Fruit fly (Drosophila melanogaster) whole organism, wandering third instar larva: ENCODE measurements around the gene CG9757.

Experiments
- Abd-B ChIP-seq: fragments of >200 bp; optimal IDR thresholded peaks from 2 replicates; lab custom pipeline; 2017; ENCODE audit warnings: missing biosample characterization, missing genetic modification characterization
- CG32264 ChIP-seq: fragments of 200-800 bp; sonication (Bioruptor generic); optimal IDR thresholded peaks from 2 replicates; lab custom pipeline; 2016; ENCODE audit warnings: missing biosample characterization, missing genetic modification characterization
- CG9705 ChIP-seq: fragments of 200-800 bp; sonication (Bioruptor generic); optimal IDR thresholded peaks from 2 replicates; lab custom pipeline; 2018; ENCODE audit warnings: missing biosample characterization, mild to moderate bottlenecking, missing genetic modification characterization
- Dfd ChIP-seq: fragments of >200 bp; optimal IDR thresholded peaks from 2 replicates; lab custom pipeline; 2017; ENCODE audit warnings: missing biosample characterization, missing genetic modification characterization
- Dif ChIP-seq: fragments of 200-275, 200-300 bp; sonication (Bioruptor generic); optimal IDR thresholded peaks from 2 replicates; lab custom pipeline; 2018; ENCODE audit warnings: missing biosample characterization, missing genetic modification characterization; ENCODE audit not compliant: partially characterized antibody
- GATAd ChIP-seq: sonication (Bioruptor generic); optimal IDR thresholded peaks from 2 replicates; lab custom pipeline; 2016; ENCODE audit warnings: missing biosample characterization, missing genetic modification characterization
- HLH106 ChIP-seq: fragments of 200-800 bp; optimal IDR thresholded peaks from 3 replicates; lab custom pipeline; 2019; ENCODE audit warnings: missing biosample characterization, mild to moderate bottlenecking, missing genetic modification characterization, moderate library complexity
- Hnf4 ChIP-seq: fragments of 200-800 bp; sonication (Bioruptor generic); optimal IDR thresholded peaks from 2 replicates; lab custom pipeline; 2016; ENCODE audit warnings: missing biosample characterization, mild to moderate bottlenecking, missing genetic modification characterization
- Hr78 ChIP-seq: fragments of >200 bp; optimal IDR thresholded peaks from 2 replicates; lab custom pipeline; 2017; ENCODE audit warnings: missing biosample characterization, missing genetic modification characterization
- Hr83 ChIP-seq: fragments of 200-300 bp; sonication (Bioruptor generic); optimal IDR thresholded peaks from 2 replicates; lab custom pipeline; 2016; ENCODE audit warnings: missing biosample characterization, mild to moderate bottlenecking, missing genetic modification characterization, moderate library complexity; ENCODE audit not compliant: poor library complexity, severe bottlenecking
- Jra ChIP-seq: sonication (Bioruptor generic); optimal IDR thresholded peaks from 2 replicates; lab custom pipeline; 2016; ENCODE audit warnings: missing biosample characterization, missing genetic modification characterization
- Mio ChIP-seq: sonication (Bioruptor generic); optimal IDR thresholded peaks from 2 replicates; lab custom pipeline; 2016; ENCODE audit warnings: missing biosample characterization, missing genetic modification characterization
- Myc ChIP-seq: fragments of >200 bp; optimal IDR thresholded peaks from 2 replicates; lab custom pipeline; 2017
- N ChIP-seq: fragments of >200 bp; optimal IDR thresholded peaks from 2 replicates; lab custom pipeline; 2018; ENCODE audit warnings: missing biosample characterization, missing external identifiers, missing genetic modification characterization
- OdsH ChIP-seq: fragments of 200-800 bp; sonication (Bioruptor generic); optimal IDR thresholded peaks from 2 replicates; lab custom pipeline; 2016; ENCODE audit warnings: missing biosample characterization, mild to moderate bottlenecking, missing genetic modification characterization
- Rel ChIP-seq, 2 experiments: fragments of 200-800 bp; sonication (Bioruptor generic) in 1 of 2; optimal IDR thresholded peaks; 2 replicates in 1 of 2; 3 replicates in 1 of 2; lab custom pipeline; 2016 to 2019; ENCODE audit warnings: mild to moderate bottlenecking in 2 of 2, missing biosample characterization in 2 of 2, missing genetic modification characterization in 2 of 2, moderate library complexity in 1 of 2
- Sp1 ChIP-seq: fragments of 200-800 bp; sonication (Bioruptor generic); optimal IDR thresholded peaks from 3 replicates; lab custom pipeline; 2019; ENCODE audit warnings: missing biosample characterization, mild to moderate bottlenecking, missing genetic modification characterization, moderate library complexity
- Vsx2 ChIP-seq: fragments of 200-300, 225-300 bp; sonication (Bioruptor generic); optimal IDR thresholded peaks from 2 replicates; lab custom pipeline; 2018; ENCODE audit warnings: missing biosample characterization, missing genetic modification characterization; ENCODE audit not compliant: partially characterized antibody
- br ChIP-seq: fragments of 200-800 bp; sonication (Bioruptor generic); optimal IDR thresholded peaks from 2 replicates; lab custom pipeline; 2016; ENCODE audit warnings: missing biosample characterization, missing genetic modification characterization
- brk ChIP-seq: fragments of 200-800 bp; sonication (Bioruptor generic); optimal IDR thresholded peaks from 2 replicates; lab custom pipeline; 2016; ENCODE audit warnings: missing biosample characterization, mild to moderate bottlenecking, missing genetic modification characterization
- dl ChIP-seq, 2 experiments: fragments of 175-275, 200-275 bp in 1 of 2; fragments of 200-275 bp in 1 of 2; sonication (Bioruptor generic); optimal IDR thresholded peaks; lab custom pipeline; 2018; ENCODE audit warnings: mild to moderate bottlenecking in 2 of 2, missing biosample characterization in 2 of 2, missing genetic modification characterization in 2 of 2, moderate library complexity in 2 of 2; ENCODE audit not compliant: partially characterized antibody in 2 of 2, insufficient read depth in 1 of 2
- dmrt93B ChIP-seq: fragments of 200-800 bp; sonication (Bioruptor generic); optimal IDR thresholded peaks from 2 replicates; lab custom pipeline; 2018; ENCODE audit warnings: missing biosample characterization, mild to moderate bottlenecking, missing genetic modification characterization
- dsf ChIP-seq: sonication (Bioruptor generic); optimal IDR thresholded peaks from 2 replicates; lab custom pipeline; 2016; ENCODE audit warnings: missing biosample characterization, missing genetic modification characterization, borderline replicate concordance
- ey ChIP-seq: fragments of 200-800 bp; sonication (Bioruptor generic); optimal IDR thresholded peaks from 2 replicates; lab custom pipeline; 2016; ENCODE audit warnings: missing biosample characterization, missing genetic modification characterization
- foxo ChIP-seq, 2 experiments: fragments of 200-800 bp; sonication (Bioruptor generic); optimal IDR thresholded peaks; 2 replicates in 1 of 2; 3 replicates in 1 of 2; lab custom pipeline; 2016 to 2017; ENCODE audit warnings: missing biosample characterization in 2 of 2, missing genetic modification characterization in 2 of 2
- fru ChIP-seq: fragments of 200-800 bp; sonication (Bioruptor generic); optimal IDR thresholded peaks from 3 replicates; lab custom pipeline; 2016; ENCODE audit warnings: missing biosample characterization, mild to moderate bottlenecking, missing genetic modification characterization
- h ChIP-seq: fragments of 200-800 bp; sonication (Bioruptor generic); optimal IDR thresholded peaks from 3 replicates; lab custom pipeline; 2016; ENCODE audit warnings: missing biosample characterization, mild to moderate bottlenecking, missing genetic modification characterization
- jim ChIP-seq: fragments of 175-275, 200-325 bp; sonication (Bioruptor generic); optimal IDR thresholded peaks from 2 replicates; lab custom pipeline; 2016; ENCODE audit warnings: missing biosample characterization, mild to moderate bottlenecking, missing genetic modification characterization
- lola ChIP-seq: fragments of >200 bp; optimal IDR thresholded peaks from 2 replicates; lab custom pipeline; 2017; ENCODE audit warnings: missing biosample characterization, missing genetic modification characterization
- pan ChIP-seq: fragments of >200 bp; optimal IDR thresholded peaks from 2 replicates; lab custom pipeline; 2017
- psq ChIP-seq: fragments of 200-800 bp; sonication (Bioruptor generic); optimal IDR thresholded peaks from 3 replicates; lab custom pipeline; 2017; ENCODE audit warnings: missing biosample characterization, mild to moderate bottlenecking, missing genetic modification characterization, moderate library complexity
- rgr ChIP-seq: fragments of 200-800 bp; sonication (Bioruptor generic); optimal IDR thresholded peaks from 3 replicates; lab custom pipeline; 2016; ENCODE audit warnings: missing biosample characterization, mild to moderate bottlenecking, missing genetic modification characterization
- sage ChIP-seq: fragments of 200-800 bp; sonication (Bioruptor generic); optimal IDR thresholded peaks from 2 replicates; lab custom pipeline; 2016; ENCODE audit warnings: missing biosample characterization, mild to moderate bottlenecking, missing genetic modification characterization
- sv ChIP-seq: fragments of 200-800 bp; sonication (Bioruptor generic); optimal IDR thresholded peaks from 3 replicates; lab custom pipeline; 2016; ENCODE audit warnings: missing biosample characterization, missing genetic modification characterization
- woc ChIP-seq: sonication (Bioruptor generic); optimal IDR thresholded peaks from 2 replicates; lab custom pipeline; 2016; ENCODE audit warnings: missing biosample characterization, mild to moderate bottlenecking, missing genetic modification characterization

Gene CG9757

dm6 chr3R:13659865-13660738 lies 47.9 kb upstream of the CG9757 start, which contains the start of gene Hrb87F:
Hrb87F (minus strand) TSS chr3R:13660531.
- no peak for TF ChIP-seq Dif (GFP tag; lab: Kevin White, UChicago)
- no peak for TF ChIP-seq sv (GFP tag; lab: Kevin White, UChicago)
- no peak for TF ChIP-seq h (GFP tag; lab: Kevin White, UChicago)
- TF ChIP-seq psq (GFP tag; lab: Kevin White, UChicago): no peak
- no peak for TF ChIP-seq CG32264
- TF ChIP-seq Myc (lab: Kevin White, UChicago): no peak
- TF ChIP-seq CG9705: no peak
- no peak for TF ChIP-seq Jra (GFP tag; lab: Kevin White, UChicago)
- no peak for TF ChIP-seq Mio (GFP tag; lab: Kevin White, UChicago)
- no peak for TF ChIP-seq pan (lab: Kevin White, UChicago)
- peak; percentile 10 for TF ChIP-seq woc (GFP tag; lab: Kevin White, UChicago)
- no peak for TF ChIP-seq fru (GFP tag; lab: Kevin White, UChicago)
- no peak for TF ChIP-seq sage (GFP tag; lab: Kevin White, UChicago)
- peak in 1 of 2 experiments; percentile 12 for TF ChIP-seq dl (GFP tag; optimal IDR thresholded peaks at IDR 0.05; lab: Kevin White, UChicago; ENCODE audit: insufficient read depth in 1 of 2, partially characterized antibody in 2 of 2)
- no peak for TF ChIP-seq ey (GFP tag; lab: Kevin White, UChicago)
- peak; percentile 46 for TF ChIP-seq Sp1 (GFP tag; lab: Kevin White, UChicago)
- TF ChIP-seq lola (GFP tag; lab: Kevin White, UChicago): no peak
- TF ChIP-seq dmrt93B (GFP tag; lab: Kevin White, UChicago): no peak
- peak; percentile 31 for TF ChIP-seq brk (GFP tag; lab: Kevin White, UChicago)
- TF ChIP-seq Vsx2 (GFP tag; lab: Kevin White, UChicago): no peak
- TF ChIP-seq Hnf4 (GFP tag; lab: Kevin White, UChicago): peak; percentile 4
- no peak for TF ChIP-seq N (GFP tag; lab: Kevin White, UChicago)
- TF ChIP-seq foxo (GFP tag; optimal IDR thresholded peaks at IDR 0.05; lab: Kevin White, UChicago): no peak
- TF ChIP-seq Rel (GFP tag; optimal IDR thresholded peaks at IDR 0.05; lab: Kevin White, UChicago): no peak
- peak; percentile 40 for TF ChIP-seq Rel (tag; optimal IDR thresholded peaks at IDR 0.05; lab: Kevin White, UChicago)
- no peak for TF ChIP-seq Abd-B (GFP tag; lab: Kevin White, UChicago)
- no peak for TF ChIP-seq rgr (GFP tag; lab: Kevin White, UChicago)
- TF ChIP-seq GATAd (GFP tag; lab: Kevin White, UChicago): no peak
- peak; percentile 90 for TF ChIP-seq jim (GFP tag; lab: Kevin White, UChicago)
- TF ChIP-seq dsf (GFP tag; lab: Kevin White, UChicago): no peak
- no peak for TF ChIP-seq br
- no peak for TF ChIP-seq OdsH (GFP tag; lab: Kevin White, UChicago)
- TF ChIP-seq Dfd (GFP tag; lab: Kevin White, UChicago): no peak
- TF ChIP-seq Hr83 (GFP tag; lab: Kevin White, UChicago): peak; percentile 70

- no peak for TF ChIP-seq Hr78 (GFP tag; lab: Kevin White, UChicago)
- no peak for TF ChIP-seq sv (GFP tag; lab: Kevin White, UChicago)
- TF ChIP-seq HLH106: no peak
- TF ChIP-seq Hnf4 (GFP tag; lab: Kevin White, UChicago): no peak
- no peak for TF ChIP-seq Dif (GFP tag; lab: Kevin White, UChicago)
- TF ChIP-seq Abd-B (GFP tag; lab: Kevin White, UChicago): no peak
Observed at dm6 chr3R:13656294-13656693, 44.1 kb upstream of the CG9757 start, which contains the start of gene Rbp4. Rbp4 (minus strand) TSS chr3R:13656394.
